Fruit fly (Drosophila melanogaster) whole organism, embryonic: Measurements from ENCODE around the gene na.
A peak's percentile ranks its signal among the peaks of the same experiment; 100 is the strongest.

Experiments
- Atf-2 ChIP-seq: fragments of 200-800 bp; sonication (Bioruptor generic); optimal IDR thresholded peaks from 2 replicates; lab custom pipeline; 2016; ENCODE audit warnings: missing biosample characterization, missing genetic modification characterization
- Atf6 ChIP-seq: fragments of 200-800 bp; sonication (Bioruptor generic); IDR thresholded peaks from 2 replicates; pipeline ENCODE4 v1.3.6; 2022; ENCODE audit warnings: missing biosample characterization, missing genetic modification characterization
- B-H2 ChIP-seq: fragments of 200-800 bp; sonication (Bioruptor generic); optimal IDR thresholded peaks from 2 replicates; lab custom pipeline; 2018; ENCODE audit warnings: missing biosample characterization, mild to moderate bottlenecking, missing genetic modification characterization
- Bgb ChIP-seq: fragments of 200-800 bp; sonication (Bioruptor generic); IDR thresholded peaks from 2 replicates; pipeline ENCODE4 v1.3.6; 2022; ENCODE audit warnings: missing biosample characterization, missing genetic modification characterization; ENCODE audit not compliant: partially characterized antibody
- CG11723 ChIP-seq: fragments of 200-800 bp; sonication (Bioruptor generic); optimal IDR thresholded peaks from 2 replicates; lab custom pipeline; 2017; ENCODE audit warnings: missing biosample characterization, mild to moderate bottlenecking, missing genetic modification characterization
- CG12769 ChIP-seq: fragments of 200-800 bp; sonication (Bioruptor generic); optimal IDR thresholded peaks from 2 replicates; lab custom pipeline; 2019; ENCODE audit warnings: missing biosample characterization, mild to moderate bottlenecking, missing genetic modification characterization, moderate library complexity
- CG13775 ChIP-seq: fragments of 200-800 bp; sonication (Bioruptor generic); optimal IDR thresholded peaks from 3 replicates; lab custom pipeline; 2017; ENCODE audit warnings: missing biosample characterization, mild to moderate bottlenecking, missing genetic modification characterization
- CG14667 ChIP-seq: fragments of 200-800 bp; sonication (Bioruptor generic); IDR thresholded peaks from 2 replicates; pipeline ENCODE4 v1.3.6; 2022; ENCODE audit warnings: missing biosample characterization, missing genetic modification characterization
- CG1603 ChIP-seq: fragments of 200-800 bp; sonication (Bioruptor generic); optimal IDR thresholded peaks from 2 replicates; lab custom pipeline; 2019; ENCODE audit warnings: missing biosample characterization, mild to moderate bottlenecking, missing genetic modification characterization, moderate library complexity
- CG16815 ChIP-seq: fragments of 200-800 bp; sonication (Bioruptor generic); optimal IDR thresholded peaks from 3 replicates; lab custom pipeline; 2017; ENCODE audit warnings: missing biosample characterization, mild to moderate bottlenecking, missing genetic modification characterization
- CG17186 ChIP-seq: fragments of 200-800 bp; sonication (Bioruptor generic); optimal IDR thresholded peaks from 3 replicates; lab custom pipeline; 2017; ENCODE audit warnings: missing biosample characterization, missing genetic modification reagents, missing genetic modification characterization
- CG17328 ChIP-seq: fragments of 200-800 bp; sonication (Bioruptor generic); IDR thresholded peaks from 2 replicates; pipeline ENCODE4 v1.3.6; 2022; ENCODE audit warnings: missing biosample characterization, missing genetic modification characterization
- CG17568 ChIP-seq: fragments of 200-800 bp; sonication (Bioruptor generic); optimal IDR thresholded peaks from 2 replicates; lab custom pipeline; 2018; ENCODE audit warnings: missing biosample characterization, mild to moderate bottlenecking, missing genetic modification characterization, moderate library complexity
- CG3163 ChIP-seq: fragments of 200-800 bp; sonication (Bioruptor generic); optimal IDR thresholded peaks from 3 replicates; lab custom pipeline; 2016; ENCODE audit warnings: missing biosample characterization, missing genetic modification characterization
- CG3847 ChIP-seq: fragments of 200-800 bp; sonication (Bioruptor generic); IDR thresholded peaks from 2 replicates; pipeline ENCODE4 v1.3.6; 2022; ENCODE audit warnings: missing biosample characterization, missing genetic modification characterization
- CG4360 ChIP-seq: fragments of 200-800 bp; sonication (Bioruptor generic); IDR thresholded peaks from 2 replicates; pipeline ENCODE4 v1.3.6; 2022; ENCODE audit warnings: missing biosample characterization, missing genetic modification characterization
- CG4707 ChIP-seq: fragments of 200-800 bp; sonication (Bioruptor generic); optimal IDR thresholded peaks from 2 replicates; lab custom pipeline; 2018; ENCODE audit warnings: missing biosample characterization, mild to moderate bottlenecking, missing genetic modification characterization, moderate library complexity
- CG7963 ChIP-seq: fragments of 200-800 bp; sonication (Bioruptor generic); IDR thresholded peaks from 3 replicates; pipeline ENCODE4 v1.3.6; 2022; ENCODE audit warnings: missing biosample characterization, missing genetic modification characterization; ENCODE audit not compliant: partially characterized antibody
- CG7987 ChIP-seq: fragments of 200-800 bp; sonication (Bioruptor generic); optimal IDR thresholded peaks from 2 replicates; lab custom pipeline; 2018; ENCODE audit warnings: missing biosample characterization, mild to moderate bottlenecking, missing genetic modification characterization, moderate library complexity
- CG9437 ChIP-seq: fragments of 200-800 bp; sonication (Bioruptor generic); optimal IDR thresholded peaks from 2 replicates; lab custom pipeline; 2018; ENCODE audit warnings: missing biosample characterization, mild to moderate bottlenecking, missing genetic modification characterization
- CHES-1-like ChIP-seq: fragments of 200-800 bp; sonication (Bioruptor generic); optimal IDR thresholded peaks from 2 replicates; lab custom pipeline; 2016; ENCODE audit warnings: missing biosample characterization, missing genetic modification characterization
- Dbx ChIP-seq: fragments of 200-800 bp; sonication (Bioruptor generic); IDR thresholded peaks from 3 replicates; pipeline ENCODE4 v1.3.6; 2022; ENCODE audit warnings: missing biosample characterization, missing genetic modification characterization
- Ets97D ChIP-seq: fragments of 200-800 bp; sonication (Bioruptor generic); optimal IDR thresholded peaks from 3 replicates; lab custom pipeline; 2016; ENCODE audit warnings: missing biosample characterization, missing genetic modification characterization
- Hmr ChIP-seq: fragments of 200-800 bp; sonication (Bioruptor generic); optimal IDR thresholded peaks from 3 replicates; lab custom pipeline; 2017; ENCODE audit warnings: mild to moderate bottlenecking, missing biosample characterization, missing genetic modification reagents, missing genetic modification characterization
- Lim3 ChIP-seq: fragments of 200-800 bp; sonication (Bioruptor generic); IDR thresholded peaks from 2 replicates; pipeline ENCODE4 v1.3.6; 2022; ENCODE audit warnings: missing biosample characterization, missing genetic modification characterization
- Nf-YC ChIP-seq: fragments of 200-800 bp; optimal IDR thresholded peaks from 3 replicates; lab custom pipeline; 2019; ENCODE audit warnings: missing biosample characterization, mild to moderate bottlenecking, missing genetic modification characterization, moderate library complexity
- NfI ChIP-seq: fragments of 200-800 bp; sonication (Bioruptor generic); optimal IDR thresholded peaks from 3 replicates; lab custom pipeline; 2018; ENCODE audit warnings: missing biosample characterization, mild to moderate bottlenecking, missing genetic modification characterization, moderate library complexity
- Rfx ChIP-seq: fragments of 200-800 bp; sonication (Bioruptor generic); IDR thresholded peaks from 2 replicates; pipeline ENCODE4 v1.3.6; 2022; ENCODE audit warnings: missing biosample characterization, missing genetic modification characterization
- Sry-β ChIP-seq: fragments of 200-800 bp; sonication (Bioruptor generic); optimal IDR thresholded peaks from 2 replicates; lab custom pipeline; 2018; ENCODE audit warnings: missing biosample characterization, mild to moderate bottlenecking, missing genetic modification characterization, moderate library complexity
- Ssrp ChIP-seq: fragments of 200-800 bp; sonication (Bioruptor generic); optimal IDR thresholded peaks from 2 replicates; lab custom pipeline; 2018; ENCODE audit warnings: missing biosample characterization, mild to moderate bottlenecking, missing genetic modification characterization, moderate library complexity
- ap ChIP-seq: fragments of 200-800 bp; sonication (Bioruptor generic); IDR thresholded peaks from 2 replicates; pipeline ENCODE4 v1.3.6; 2022; ENCODE audit warnings: missing biosample characterization, missing genetic modification characterization
- croc ChIP-seq: fragments of 200-800 bp; sonication (Bioruptor generic); conservative IDR thresholded peaks from 3 replicates; pipeline ENCODE4 v1.3.6; 2022; ENCODE audit warnings: missing biosample characterization, missing genetic modification characterization
- da ChIP-seq: fragments of 200-800 bp; sonication (Bioruptor generic); optimal IDR thresholded peaks from 2 replicates; lab custom pipeline; 2016; ENCODE audit warnings: missing biosample characterization, missing genetic modification characterization
- dysf ChIP-seq: fragments of 200-800 bp; sonication (Bioruptor generic); IDR thresholded peaks from 3 replicates; pipeline ENCODE4 v1.3.6; 2022; ENCODE audit warnings: missing biosample characterization, missing genetic modification characterization
- en ChIP-seq: fragments of 200-800 bp; sonication (Bioruptor generic); optimal IDR thresholded peaks from 2 replicates; lab custom pipeline; 2016; ENCODE audit warnings: missing biosample characterization, missing genetic modification characterization
- gcm2 ChIP-seq: fragments of 200-800 bp; sonication (Bioruptor generic); optimal IDR thresholded peaks from 2 replicates; lab custom pipeline; 2016; ENCODE audit warnings: missing biosample characterization, missing genetic modification characterization
- hb ChIP-seq: fragments of 200-800 bp; sonication (Bioruptor generic); IDR thresholded peaks from 3 replicates; pipeline ENCODE4 v1.3.6; 2022; ENCODE audit warnings: missing biosample characterization, missing genetic modification characterization; ENCODE audit not compliant: partially characterized antibody
- insv ChIP-seq, 2 experiments: fragments of 200-800 bp; sonication (Bioruptor generic); optimal IDR thresholded peaks; 3 replicates each; lab custom pipeline; 2016 to 2018; ENCODE audit warnings: missing biosample characterization in 2 of 2, missing genetic modification characterization in 2 of 2
- lilli ChIP-seq: fragments of 200-800 bp; sonication (Bioruptor generic); optimal IDR thresholded peaks from 3 replicates; lab custom pipeline; 2016; ENCODE audit warnings: missing biosample characterization, missing genetic modification characterization
- lov ChIP-seq, 2 experiments: fragments of 200-800 bp in 1 of 2; fragments of >200 bp in 1 of 2; sonication (Bioruptor generic) in 1 of 2; IDR thresholded peaks in 1 of 2; optimal IDR thresholded peaks in 1 of 2; 2 replicates in 1 of 2; 3 replicates in 1 of 2; pipeline versions ENCODE4 v1.3.6 to Lab custom; 2017 to 2022; ENCODE audit warnings: missing biosample characterization in 1 of 2, missing genetic modification characterization in 1 of 2
- mam ChIP-seq: fragments of 200-800 bp; sonication (Bioruptor generic); optimal IDR thresholded peaks from 3 replicates; lab custom pipeline; 2016; ENCODE audit warnings: missing biosample characterization, missing genetic modification characterization
- mirr ChIP-seq: fragments of 200-800 bp; sonication (Bioruptor generic); optimal IDR thresholded peaks from 3 replicates; lab custom pipeline; 2018; ENCODE audit warnings: missing biosample characterization, mild to moderate bottlenecking, missing genetic modification characterization
- nau ChIP-seq: fragments of 200-800 bp; sonication (Bioruptor generic); optimal IDR thresholded peaks from 3 replicates; lab custom pipeline; 2017; ENCODE audit warnings: missing biosample characterization, mild to moderate bottlenecking, missing genetic modification characterization, missing genetic modification reagents
- pho ChIP-seq: fragments of 200-800 bp; sonication (Bioruptor generic); optimal IDR thresholded peaks from 2 replicates; lab custom pipeline; 2016; ENCODE audit warnings: missing biosample characterization, missing genetic modification characterization
- prd ChIP-seq, 3 experiments: fragments of >200 bp in 2 of 3; fragments of 200-800 bp in 1 of 3; sonication (Bioruptor generic) in 1 of 3; optimal IDR thresholded peaks in 2 of 3; IDR thresholded peaks in 1 of 3; 2 replicates in 2 of 3; 3 replicates in 1 of 3; pipeline versions ENCODE4 v1.3.6 to Lab custom; 2017 to 2022; ENCODE audit warnings: missing biosample characterization in 1 of 3, missing genetic modification characterization in 1 of 3
- ranshi ChIP-seq: fragments of 200-800 bp; sonication (Bioruptor generic); IDR thresholded peaks from 2 replicates; pipeline ENCODE4 v1.3.6; 2022; ENCODE audit warnings: missing biosample characterization, missing genetic modification characterization
- slbo ChIP-seq: fragments of 200-800 bp; sonication (Bioruptor generic); IDR thresholded peaks from 2 replicates; pipeline ENCODE4 v1.3.6; 2022; ENCODE audit warnings: missing biosample characterization, missing genetic modification characterization
- wor ChIP-seq: fragments of 200-800 bp; sonication (Bioruptor generic); IDR thresholded peaks from 2 replicates; pipeline ENCODE4 v1.3.6; 2022; ENCODE audit warnings: missing biosample characterization, missing genetic modification characterization

The na gene

DNA sequence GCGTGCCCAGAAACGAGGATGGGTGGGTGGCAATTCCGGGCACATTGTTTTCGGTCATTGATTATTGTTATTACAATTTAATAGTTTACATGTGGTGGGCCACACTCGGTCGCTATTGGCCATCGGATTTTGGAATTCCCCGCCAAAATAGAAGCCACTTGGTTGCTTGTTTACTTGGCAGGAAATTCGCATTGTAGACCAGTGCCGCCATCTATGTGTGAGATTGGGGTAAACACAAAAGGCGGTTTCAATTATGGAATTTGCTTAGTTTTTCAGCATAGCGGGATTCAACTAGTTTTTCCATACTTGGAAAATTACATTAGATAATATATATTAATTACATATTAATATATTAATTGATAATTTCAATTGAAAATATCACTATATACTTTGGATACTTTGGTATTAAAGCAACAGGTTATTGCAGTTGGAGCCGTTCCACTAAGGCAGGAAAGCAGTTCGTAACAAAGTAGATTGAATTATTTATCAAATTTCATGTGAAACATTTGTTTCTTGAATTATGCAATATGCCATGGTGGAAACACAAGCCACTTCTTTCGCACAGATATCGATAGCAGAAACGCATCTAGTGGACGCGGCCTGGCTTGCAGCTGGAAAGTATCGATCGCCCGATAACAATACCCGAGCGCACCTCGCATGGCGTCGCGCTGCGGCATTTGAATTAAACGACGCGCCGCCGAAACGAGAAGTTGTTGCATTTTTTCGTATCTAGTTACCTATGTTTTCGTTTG is 19.0 kb upstream of the na start, which contains the start of gene mud (continued):
- TF ChIP-seq lov (optimal IDR thresholded peaks at IDR 0.05; lab: Kevin White, UChicago): no peak
- no peak for TF ChIP-seq lov (GFP tag; IDR thresholded peaks at IDR 0.05; lab: Robert Waterston, UW)
- peak; percentile 61 for TF ChIP-seq CG13775 (GFP tag; lab: Kevin White, UChicago)
- TF ChIP-seq gcm2 (GFP tag; lab: Kevin White, UChicago): no peak
- peak; percentile 84 for TF ChIP-seq Bgb (GFP tag; lab: Robert Waterston, UW)
- no peak for TF ChIP-seq B-H2 (GFP tag; lab: Kevin White, UChicago)
- no peak for TF ChIP-seq prd (optimal IDR thresholded peaks at IDR 0.05; lab: Kevin White, UChicago)
- peak; percentile 66; the same call in 2 of the 3 replicates for TF ChIP-seq prd (GFP tag; IDR thresholded peaks at IDR 0.05; lab: Robert Waterston, UW)
- TF ChIP-seq Nf-YC (tag; lab: Kevin White, UChicago): no peak
- 0 out of 3 replicates have a peak, but pooled peaks have one; percentile 34 for TF ChIP-seq dysf (GFP tag; lab: Robert Waterston, UW)
- TF ChIP-seq CG12769 (tag; lab: Kevin White, UChicago): no peak
- TF ChIP-seq nau (GFP tag; lab: Kevin White, UChicago): no peak
- peak; percentile 45 for TF ChIP-seq slbo (GFP tag; lab: Robert Waterston, UW)
- TF ChIP-seq hb: peak; percentile 77
- TF ChIP-seq Sry-β (GFP tag; lab: Kevin White, UChicago): peak; percentile 1
- peak; percentile 19 for TF ChIP-seq Ets97D (GFP tag; lab: Kevin White, UChicago)
- TF ChIP-seq en: no peak
- TF ChIP-seq CG16815 (GFP tag; lab: Kevin White, UChicago): peak; percentile 19
- no peak for TF ChIP-seq da (GFP tag; lab: Kevin White, UChicago)
- no peak for TF ChIP-seq CG3163 (GFP tag; lab: Kevin White, UChicago)
- TF ChIP-seq ap (GFP tag; lab: Robert Waterston, UW): 0 out of 2 replicates have a peak, but pooled peaks have one; percentile 7
- TF ChIP-seq NfI (GFP tag; lab: Kevin White, UChicago): no peak
- TF ChIP-seq CHES-1-like (GFP tag; lab: Kevin White, UChicago): no peak
- TF ChIP-seq CG7963 (GFP tag; lab: Robert Waterston, UW): peak; percentile 56; the same call in 2 of the 3 replicates
- no peak for TF ChIP-seq Rfx (GFP tag; lab: Robert Waterston, UW)
- no peak for TF ChIP-seq CG7987 (GFP tag; lab: Kevin White, UChicago)
- TF ChIP-seq CG9437 (GFP tag; lab: Kevin White, UChicago): peak; percentile 20
- no peak for TF ChIP-seq CG17328 (GFP tag; lab: Robert Waterston, UW)
- TF ChIP-seq CG14667 (GFP tag; lab: Robert Waterston, UW): no peak
- TF ChIP-seq CG4707 (GFP tag; lab: Kevin White, UChicago): no peak
- TF ChIP-seq insv (GFP tag; optimal IDR thresholded peaks at IDR 0.05; lab: Kevin White, UChicago): peak in 1 of 2 experiments; percentile 14
- peak; percentile 7; the same call in 1 of the 2 replicates for TF ChIP-seq ranshi (GFP tag; lab: Robert Waterston, UW)
- no peak for TF ChIP-seq pho (GFP tag; lab: Kevin White, UChicago)
- no peak for TF ChIP-seq Dbx (GFP tag; lab: Robert Waterston, UW)
- no peak for TF ChIP-seq Hmr
- peak; percentile 23 for TF ChIP-seq mam (GFP tag; lab: Kevin White, UChicago)
- no peak for TF ChIP-seq CG4360 (GFP tag; lab: Robert Waterston, UW)
- no peak for TF ChIP-seq CG11723 (GFP tag; lab: Kevin White, UChicago)
- no peak for TF ChIP-seq mirr (GFP tag; lab: Kevin White, UChicago)
- no peak for TF ChIP-seq Lim3 (GFP tag; lab: Robert Waterston, UW)
- TF ChIP-seq CG17186 (GFP tag; lab: Kevin White, UChicago): peak; percentile 43
- no peak for TF ChIP-seq Atf-2 (GFP tag; lab: Kevin White, UChicago)
- TF ChIP-seq Atf6 (GFP tag; lab: Robert Waterston, UW): no peak
- peak; percentile 74 for TF ChIP-seq CG1603 (tag; lab: Kevin White, UChicago)
- peak; percentile 16 for TF ChIP-seq Ssrp (tag; lab: Kevin White, UChicago)
- no peak for TF ChIP-seq CG3847
- no peak for TF ChIP-seq croc (GFP tag; lab: Robert Waterston, UW)
- TF ChIP-seq wor (GFP tag; lab: Robert Waterston, UW): no peak
- TF ChIP-seq CG17568 (GFP tag; lab: Kevin White, UChicago): no peak
- no peak for TF ChIP-seq lilli (GFP tag; lab: Kevin White, UChicago)
